Fruit fly (Drosophila melanogaster) whole organism, embryonic: ENCODE measurements around the gene Ac13E.

ENCODE experiments used
- Adf1 ChIP-seq: fragments of 200-800 bp; sonication (Bioruptor generic); IDR thresholded peaks from 2 replicates; pipeline ENCODE4 v1.3.6; 2022; ENCODE audit warnings: missing biosample characterization, missing genetic modification characterization
- Antp ChIP-seq: fragments of 200-800 bp; sonication (Bioruptor generic); optimal IDR thresholded peaks from 3 replicates; lab custom pipeline; 2016; ENCODE audit warnings: missing biosample characterization, missing genetic modification characterization
- CG13287 ChIP-seq: fragments of 200-800 bp; sonication (Bioruptor generic); IDR thresholded peaks from 2 replicates; pipeline ENCODE4 v1.3.6; 2022; ENCODE audit warnings: missing biosample characterization, missing genetic modification characterization; ENCODE audit not compliant: partially characterized antibody
- CG14050 ChIP-seq: fragments of 200-800 bp; sonication (Bioruptor generic); IDR thresholded peaks from 3 replicates; pipeline ENCODE4 v1.3.6; 2022; ENCODE audit warnings: missing biosample characterization, missing genetic modification characterization
- CG15011 ChIP-seq: fragments of 200-800 bp; sonication (Bioruptor generic); optimal IDR thresholded peaks from 3 replicates; lab custom pipeline; 2018; ENCODE audit warnings: missing biosample characterization, mild to moderate bottlenecking, missing genetic modification characterization
- CG16813 ChIP-seq: fragments of 200-800 bp; sonication (Bioruptor generic); IDR thresholded peaks from 3 replicates; pipeline ENCODE4 v1.3.6; 2022; ENCODE audit warnings: missing biosample characterization, missing genetic modification characterization; ENCODE audit not compliant: partially characterized antibody
- CG16815 ChIP-seq: fragments of 200-800 bp; sonication (Bioruptor generic); optimal IDR thresholded peaks from 3 replicates; lab custom pipeline; 2017; ENCODE audit warnings: missing biosample characterization, mild to moderate bottlenecking, missing genetic modification characterization
- CG18011 ChIP-seq: fragments of 200-800 bp; sonication (Bioruptor generic); optimal IDR thresholded peaks from 2 replicates; lab custom pipeline; 2017; ENCODE audit warnings: missing biosample characterization, missing genetic modification characterization, mild to moderate bottlenecking, moderate library complexity, missing genotype
- CG18262 ChIP-seq: fragments of 200-800 bp; optimal IDR thresholded peaks from 3 replicates; lab custom pipeline; 2019; ENCODE audit warnings: missing biosample characterization, mild to moderate bottlenecking, missing genetic modification characterization, moderate library complexity
- CG2712 ChIP-seq: fragments of 200-800 bp; optimal IDR thresholded peaks from 3 replicates; lab custom pipeline; 2019; ENCODE audit warnings: missing biosample characterization, mild to moderate bottlenecking, missing genetic modification characterization, moderate library complexity
- CG2889 ChIP-seq: fragments of 200-800 bp; sonication (Bioruptor generic); IDR thresholded peaks from 3 replicates; pipeline ENCODE4 v1.3.6; 2022; ENCODE audit warnings: missing biosample characterization, missing genetic modification characterization
- CG30020 ChIP-seq: fragments of 200-800 bp; optimal IDR thresholded peaks from 2 replicates; lab custom pipeline; 2019; ENCODE audit warnings: missing biosample characterization, mild to moderate bottlenecking, missing genetic modification characterization, moderate library complexity
- CG32772 ChIP-seq: fragments of 200-800 bp; sonication (Bioruptor generic); IDR thresholded peaks from 2 replicates; pipeline ENCODE4 v1.3.6; 2022; ENCODE audit warnings: missing biosample characterization, missing genetic modification characterization
- CG33213 ChIP-seq: fragments of 200-800 bp; sonication (Bioruptor generic); optimal IDR thresholded peaks from 3 replicates; lab custom pipeline; 2016; ENCODE audit warnings: missing biosample characterization, missing genetic modification characterization
- CG3838 ChIP-seq: fragments of 200-800 bp; sonication (Bioruptor generic); optimal IDR thresholded peaks from 3 replicates; lab custom pipeline; 2016; ENCODE audit warnings: missing biosample characterization, missing genetic modification characterization
- CG4730 ChIP-seq: fragments of 200-800 bp; sonication (Bioruptor generic); IDR thresholded peaks from 2 replicates; pipeline ENCODE4 v1.3.6; 2022; ENCODE audit warnings: missing biosample characterization, missing genetic modification characterization
- CG4820 ChIP-seq: fragments of 200-800 bp; sonication (Bioruptor generic); optimal IDR thresholded peaks from 3 replicates; lab custom pipeline; 2016; ENCODE audit warnings: missing biosample characterization, missing genetic modification characterization
- CG4854 ChIP-seq: fragments of 200-800 bp; sonication (Bioruptor generic); optimal IDR thresholded peaks from 2 replicates; lab custom pipeline; 2016; ENCODE audit warnings: missing biosample characterization, missing genetic modification characterization, inconsistent platforms
- CG8359 ChIP-seq: fragments of 200-800 bp; sonication (Bioruptor generic); optimal IDR thresholded peaks from 2 replicates; lab custom pipeline; 2017; ENCODE audit warnings: missing biosample characterization, mild to moderate bottlenecking, missing genetic modification characterization, borderline replicate concordance
- CG8478 ChIP-seq: fragments of >200 bp; optimal IDR thresholded peaks from 2 replicates; lab custom pipeline; 2018
- Doc2 ChIP-seq: fragments of 200-800 bp; sonication (Bioruptor generic); IDR thresholded peaks from 2 replicates; pipeline ENCODE4 v1.3.6; 2022; ENCODE audit warnings: missing biosample characterization, missing genetic modification characterization
- E2f2 ChIP-seq: fragments of 200-800 bp; sonication (Bioruptor generic); IDR thresholded peaks from 2 replicates; pipeline ENCODE4 v1.3.6; 2022; ENCODE audit warnings: missing biosample characterization, missing genetic modification characterization
- Elba2 ChIP-seq: fragments of 200-800 bp; sonication (Bioruptor generic); optimal IDR thresholded peaks from 3 replicates; lab custom pipeline; 2016; ENCODE audit warnings: missing biosample characterization, missing genetic modification characterization
- Ets65A ChIP-seq: fragments of 200-800 bp; sonication (Bioruptor generic); peaks from one replicate; lab custom pipeline; 2016; ENCODE audit warnings: missing biosample characterization, missing genetic modification characterization
- MBD-R2 ChIP-seq: fragments of 200-800 bp; sonication (Bioruptor generic); IDR thresholded peaks from 2 replicates; pipeline ENCODE4 v1.3.6; 2022; ENCODE audit warnings: missing biosample characterization, missing genetic modification characterization
- Med ChIP-seq: fragments of 200-800 bp; sonication (Bioruptor generic); peaks from one replicate; lab custom pipeline; 2016; ENCODE audit warnings: missing biosample characterization, missing genetic modification characterization, mild to moderate bottlenecking, inconsistent platforms, moderate library complexity
- Myb ChIP-seq: fragments of 200-800 bp; sonication (Bioruptor generic); optimal IDR thresholded peaks from 2 replicates; lab custom pipeline; 2016; ENCODE audit warnings: missing biosample characterization, missing genetic modification characterization
- Sox102F ChIP-seq: fragments of 200-800 bp; sonication (Bioruptor generic); optimal IDR thresholded peaks from 2 replicates; lab custom pipeline; 2018; ENCODE audit warnings: missing biosample characterization, mild to moderate bottlenecking, missing genetic modification characterization, moderate library complexity
- Stat92E ChIP-seq, 3 experiments: fragments of >200 bp in 2 of 3; fragments of 200-800 bp in 1 of 3; sonication (Bioruptor generic) in 1 of 3; optimal IDR thresholded peaks; 2 replicates each; lab custom pipeline; 2017 to 2019; ENCODE audit warnings: missing biosample characterization in 3 of 3, missing genetic modification characterization in 3 of 3, mild to moderate bottlenecking in 1 of 3, moderate library complexity in 1 of 3
- chm ChIP-seq: fragments of 200-800 bp; sonication (Bioruptor generic); IDR thresholded peaks from 2 replicates; pipeline ENCODE4 v1.3.6; 2022; ENCODE audit warnings: missing biosample characterization, missing genetic modification characterization
- cwo ChIP-seq: fragments of 200-800 bp; sonication (Bioruptor generic); optimal IDR thresholded peaks from 3 replicates; lab custom pipeline; 2017; ENCODE audit warnings: missing biosample characterization, missing genetic modification characterization, mild to moderate bottlenecking, moderate library complexity, missing genetic modification reagents
- dati ChIP-seq: fragments of 200-800 bp; sonication (Bioruptor generic); IDR thresholded peaks from 2 replicates; pipeline ENCODE4 v1.3.6; 2022; ENCODE audit warnings: missing biosample characterization, missing genetic modification characterization
- dpn ChIP-seq, 2 experiments: fragments of 200-800 bp; sonication (Bioruptor generic); optimal IDR thresholded peaks; 3 replicates each; lab custom pipeline; 2016; ENCODE audit warnings: missing biosample characterization in 2 of 2, missing genetic modification characterization in 2 of 2
- fd3F ChIP-seq: fragments of 200-800 bp; sonication (Bioruptor generic); optimal IDR thresholded peaks from 2 replicates; lab custom pipeline; 2018; ENCODE audit warnings: missing biosample characterization, mild to moderate bottlenecking, missing genetic modification characterization, moderate library complexity
- gce ChIP-seq: fragments of 200-800 bp; sonication (Bioruptor generic); IDR thresholded peaks from 3 replicates; pipeline ENCODE4 v1.3.6; 2022; ENCODE audit warnings: missing biosample characterization, missing genetic modification characterization
- grau ChIP-seq: fragments of 200-800 bp; optimal IDR thresholded peaks from 3 replicates; lab custom pipeline; 2019; ENCODE audit warnings: missing biosample characterization, mild to moderate bottlenecking, missing genetic modification characterization, moderate library complexity
- gt ChIP-seq: fragments of 200-800 bp; sonication (Bioruptor generic); IDR thresholded peaks from 2 replicates; pipeline ENCODE4 v1.3.6; 2022; ENCODE audit warnings: missing biosample characterization, missing genetic modification characterization
- h ChIP-seq: fragments of >200 bp; optimal IDR thresholded peaks from 2 replicates; lab custom pipeline; 2017
- hb ChIP-seq: fragments of 200-800 bp; sonication (Bioruptor generic); IDR thresholded peaks from 3 replicates; pipeline ENCODE4 v1.3.6; 2022; ENCODE audit warnings: missing biosample characterization, missing genetic modification characterization; ENCODE audit not compliant: partially characterized antibody
- hbn ChIP-seq: fragments of 200-800 bp; sonication (Bioruptor generic); IDR thresholded peaks from 2 replicates; pipeline ENCODE4 v1.3.6; 2022; ENCODE audit warnings: missing biosample characterization, missing genetic modification characterization; ENCODE audit not compliant: partially characterized antibody
- lola ChIP-seq, 3 experiments: fragments of >200 bp in 2 of 3; fragments of 200-800 bp in 1 of 3; sonication (Bioruptor generic) in 1 of 3; optimal IDR thresholded peaks; 2 replicates each; lab custom pipeline; 2017 to 2019; ENCODE audit warnings: missing biosample characterization in 3 of 3, missing genetic modification characterization in 3 of 3, mild to moderate bottlenecking in 1 of 3, moderate library complexity in 1 of 3
- lov ChIP-seq, 2 experiments: fragments of 200-800 bp in 1 of 2; fragments of >200 bp in 1 of 2; sonication (Bioruptor generic) in 1 of 2; IDR thresholded peaks in 1 of 2; optimal IDR thresholded peaks in 1 of 2; 2 replicates in 1 of 2; 3 replicates in 1 of 2; pipeline versions ENCODE4 v1.3.6 to Lab custom; 2017 to 2022; ENCODE audit warnings: missing biosample characterization in 1 of 2, missing genetic modification characterization in 1 of 2
- nom ChIP-seq: fragments of 200-800 bp; sonication (Bioruptor generic); optimal IDR thresholded peaks from 2 replicates; lab custom pipeline; 2017; ENCODE audit warnings: missing biosample characterization, missing genetic modification characterization, mild to moderate bottlenecking, moderate library complexity, missing genetic modification reagents
- pros ChIP-seq: fragments of 200-800 bp; sonication (Bioruptor generic); optimal IDR thresholded peaks from 3 replicates; lab custom pipeline; 2019; ENCODE audit warnings: missing biosample characterization, mild to moderate bottlenecking, missing genetic modification characterization, moderate library complexity
- ro ChIP-seq: fragments of 200-800 bp; sonication (Bioruptor generic); IDR thresholded peaks from 2 replicates; pipeline ENCODE4 v1.3.6; 2022; ENCODE audit warnings: missing biosample characterization, missing genetic modification characterization
- sens-2 ChIP-seq: fragments of 200-800 bp; sonication (Bioruptor generic); IDR thresholded peaks from 2 replicates; pipeline ENCODE4 v1.3.6; 2022; ENCODE audit warnings: missing biosample characterization, missing genetic modification characterization
- slp2 ChIP-seq: fragments of 200-800 bp; sonication (Bioruptor generic); optimal IDR thresholded peaks from 2 replicates; lab custom pipeline; 2016; ENCODE audit warnings: missing biosample characterization, missing genetic modification characterization
- tll ChIP-seq, 2 experiments: fragments of 200-800 bp in 1 of 2; fragments of >200 bp in 1 of 2; sonication (Bioruptor generic) in 1 of 2; optimal IDR thresholded peaks; 2 replicates each; lab custom pipeline; 2017 to 2019; ENCODE audit warnings: missing biosample characterization in 2 of 2, missing genetic modification characterization in 2 of 2, mild to moderate bottlenecking in 1 of 2, moderate library complexity in 1 of 2

Gene Ac13E

DNA sequence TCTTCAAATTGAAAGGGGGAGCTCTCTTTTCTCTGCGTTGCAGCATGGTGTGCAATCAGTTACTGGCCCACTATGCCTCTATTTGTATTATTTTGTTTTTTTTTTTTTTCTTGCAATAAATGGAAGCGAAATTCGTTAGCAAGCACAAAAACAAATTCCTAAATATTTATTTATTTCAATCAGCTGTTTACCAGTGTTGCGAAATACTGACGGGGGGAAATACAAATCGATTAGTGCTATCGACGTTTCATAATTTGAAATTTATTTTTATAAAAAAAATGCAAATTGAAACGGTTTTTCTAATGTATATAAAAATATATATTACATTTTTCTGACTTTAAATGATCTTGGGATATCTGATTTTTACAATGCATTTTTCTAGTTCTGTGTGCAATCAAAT lies 17.9 kb upstream of the Ac13E start, which contains the start of gene CG15643 (continued):
- no peak for TF ChIP-seq pros (GFP tag; lab: Kevin White, UChicago)
- TF ChIP-seq hbn (GFP tag; lab: Robert Waterston, UW): 0 out of 2 replicates have a peak, but pooled peaks have one; percentile 21
- TF ChIP-seq sens-2: no peak
- TF ChIP-seq hb (GFP tag; lab: Robert Waterston, UW): no peak
- TF ChIP-seq Antp (GFP tag; lab: Kevin White, UChicago): no peak
- no peak for TF ChIP-seq lola (GFP tag; optimal IDR thresholded peaks at IDR 0.05; lab: Kevin White, UChicago)
- no peak for TF ChIP-seq gce (GFP tag; lab: Robert Waterston, UW)
- no peak for TF ChIP-seq ro (GFP tag; lab: Robert Waterston, UW)
- no peak for TF ChIP-seq Ets65A (GFP tag; lab: Kevin White, UChicago)
- TF ChIP-seq Adf1 (GFP tag; lab: Robert Waterston, UW): no peak
- TF ChIP-seq dpn (GFP tag; optimal IDR thresholded peaks at IDR 0.05; lab: Kevin White, UChicago): no peak
- TF ChIP-seq lov (optimal IDR thresholded peaks at IDR 0.05; lab: Kevin White, UChicago): no peak
- no peak for TF ChIP-seq lov (GFP tag; IDR thresholded peaks at IDR 0.05; lab: Robert Waterston, UW)
- TF ChIP-seq Myb: peak; percentile 37
- TF ChIP-seq Elba2 (GFP tag; lab: Kevin White, UChicago): no peak
- TF ChIP-seq CG2889: no peak
- TF ChIP-seq CG14050 (GFP tag; lab: Robert Waterston, UW): no peak
- TF ChIP-seq chm (GFP tag; lab: Robert Waterston, UW): no peak
- TF ChIP-seq tll (GFP tag; optimal IDR thresholded peaks at IDR 0.05; lab: Kevin White, UChicago): no peak
- no peak for TF ChIP-seq CG16813 (GFP tag; lab: Robert Waterston, UW)
- 0 out of 2 replicates have a peak, but pooled peaks have one; percentile 19 for TF ChIP-seq CG13287

DNA sequence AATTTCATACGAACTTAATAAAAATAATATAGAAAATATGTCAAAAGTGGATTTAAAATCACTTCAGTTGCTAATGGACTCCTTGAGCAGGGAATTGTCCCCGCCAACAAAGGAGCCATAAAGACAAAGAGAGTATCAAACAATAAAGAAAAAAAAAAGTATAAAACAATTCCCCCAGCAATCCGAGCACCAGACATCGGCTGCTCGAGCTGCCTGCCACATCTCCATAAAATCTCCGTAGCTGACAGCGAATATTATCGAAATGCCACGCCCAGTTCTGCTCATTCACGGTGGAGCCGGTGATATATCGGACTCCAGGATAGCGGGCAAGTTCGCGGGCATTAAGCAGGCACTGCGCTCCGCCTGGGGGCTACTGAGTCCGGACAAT lies 14.9 kb upstream of the Ac13E start, which contains the start of gene CG7860:
TSS of gene CG7860 (plus strand) at position 11 of the 388 bp plus-strand sequence.
- TF ChIP-seq cwo (no peak), CG4854 (no peak), CG18262 (peak; percentile 1), MBD-R2 (GFP tag; lab: Robert Waterston, UW) (0 out of 2 replicates have a peak, but pooled peaks have one; percentile 12), CG32772 (no peak), CG18011 (no peak), CG15011 (GFP tag; lab: Kevin White, UChicago) (no peak), CG16815 (no peak), CG8478 (lab: Kevin White, UChicago) (no peak), E2f2 (no peak), grau (tag; lab: Kevin White, UChicago) (no peak), Doc2 (GFP tag; lab: Robert Waterston, UW) (no peak), CG3838 (GFP tag; lab: Kevin White, UChicago) (no peak), fd3F (no peak), CG33213 (GFP tag; lab: Kevin White, UChicago) (no peak), CG4730 (GFP tag; lab: Robert Waterston, UW) (no peak), CG30020 (tag; lab: Kevin White, UChicago) (no peak), Sox102F (GFP tag; lab: Kevin White, UChicago) (no peak), h (lab: Kevin White, UChicago) (no peak), CG4820 (GFP tag; lab: Kevin White, UChicago) (no peak), gt (GFP tag; lab: Robert Waterston, UW) (no peak), dati (GFP tag; lab: Robert Waterston, UW) (no peak), Med (GFP tag; lab: Kevin White, UChicago) (peak; percentile 26), nom (peak; percentile 34), CG2712 (tag; lab: Kevin White, UChicago) (no peak), Stat92E (GFP tag; optimal IDR thresholded peaks at IDR 0.05; lab: Kevin White, UChicago) (no peak), CG8359 (no peak), slp2 (GFP tag; lab: Kevin White, UChicago) (no peak)
